Worm (Caenorhabditis elegans) whole organism, L1 larva: ENCODE results near the gene nra-1.

Source experiments
- C04F5.9 ChIP-seq: sonication (generic microtip); optimal IDR thresholded peaks from 2 replicates; lab custom pipeline; 2016; ENCODE audit warnings: missing genetic modification characterization, missing compliant biosample characterization
- C34B4.2 ChIP-seq: sonication (generic microtip); optimal IDR thresholded peaks from 2 replicates; lab custom pipeline; 2017; ENCODE audit warnings: mild to moderate bottlenecking, missing genetic modification characterization, missing compliant biosample characterization
- F16B12.6 ChIP-seq: fragments of 150-350 bp; optimal IDR thresholded peaks from 2 replicates; lab custom pipeline; 2014; ENCODE audit warnings: missing biosample characterization, missing genetic modification characterization
- alr-1 ChIP-seq: fragments of 200-800 bp; sonication (Bioruptor generic); optimal IDR thresholded peaks from 2 replicates; lab custom pipeline; 2018; ENCODE audit warnings: borderline replicate concordance, mild to moderate bottlenecking, missing genetic modification characterization, missing compliant biosample characterization
- aly-2 ChIP-seq: fragments of 150-350 bp; optimal IDR thresholded peaks from 2 replicates; lab custom pipeline; 2014; ENCODE audit warnings: missing biosample characterization, missing genetic modification characterization
- ama-1 ChIP-seq: fragments of 150-350 bp; optimal IDR thresholded peaks from 2 replicates; lab custom pipeline; 2014
- ceh-63 ChIP-seq: fragments of 200-800 bp; sonication (Bioruptor generic); optimal IDR thresholded peaks from 2 replicates; lab custom pipeline; 2018; ENCODE audit warnings: mild to moderate bottlenecking, missing genetic modification characterization, missing compliant biosample characterization
- ceh-8 ChIP-seq: fragments of 200-800 bp; sonication (Bioruptor generic); optimal IDR thresholded peaks from 2 replicates; lab custom pipeline; 2018; ENCODE audit warnings: mild to moderate bottlenecking, missing genetic modification characterization, moderate library complexity, missing compliant biosample characterization
- ceh-82 ChIP-seq, 3 experiments: fragments of 150-350 bp in 1 of 3; sonication (generic microtip) in 2 of 3; optimal IDR thresholded peaks; 2 replicates each; lab custom pipeline; 2014 to 2017; ENCODE audit warnings: missing biosample characterization in 3 of 3, missing genetic modification characterization in 3 of 3
- efl-1 ChIP-seq, 4 experiments: fragments of 150-350 bp; optimal IDR thresholded peaks in 3 of 4; peaks in 1 of 4; 1 replicate in 1 of 4; 2 replicates in 3 of 4; lab custom pipeline; 2014; ENCODE audit warnings: missing biosample characterization in 2 of 4, missing genetic modification characterization in 2 of 4, missing genetic modification reagents in 2 of 4
- efl-3 ChIP-seq: fragments of 200-800 bp; sonication (Bioruptor generic); optimal IDR thresholded peaks from 2 replicates; lab custom pipeline; 2018; ENCODE audit warnings: mild to moderate bottlenecking, missing genetic modification characterization, missing compliant biosample characterization
- elt-2 ChIP-seq: sonication (generic microtip); optimal IDR thresholded peaks from 2 replicates; lab custom pipeline; 2016; ENCODE audit warnings: missing genetic modification characterization, mild to moderate bottlenecking, inconsistent platforms, missing compliant biosample characterization, missing genetic modification reagents
- fkh-10 ChIP-seq: sonication (generic microtip); optimal IDR thresholded peaks from 2 replicates; lab custom pipeline; 2017; ENCODE audit warnings: missing biosample characterization, missing genetic modification reagents, missing genetic modification characterization
- fkh-4 ChIP-seq: sonication (generic microtip); optimal IDR thresholded peaks from 2 replicates; lab custom pipeline; 2016; ENCODE audit warnings: missing compliant biosample characterization, missing genetic modification characterization, borderline replicate concordance
- fkh-8 ChIP-seq: sonication (generic microtip); optimal IDR thresholded peaks from 2 replicates; lab custom pipeline; 2016; ENCODE audit warnings: mild to moderate bottlenecking, missing genetic modification characterization, missing compliant biosample characterization
- fos-1 ChIP-seq: fragments of 150-350 bp; optimal IDR thresholded peaks from 2 replicates; lab custom pipeline; 2014; ENCODE audit warnings: missing biosample characterization, missing genetic modification characterization
- grh-1 ChIP-seq: fragments of 200-800 bp; sonication (Bioruptor generic); IDR thresholded peaks from 2 replicates; pipeline ENCODE4 v1.3.6; 2022; ENCODE audit warnings: missing genetic modification reagents, missing genetic modification characterization, missing compliant biosample characterization
- hpl-2 ChIP-seq: fragments of 150-350 bp; optimal IDR thresholded peaks from 2 replicates; lab custom pipeline; 2014; ENCODE audit warnings: missing biosample characterization, missing genetic modification reagents, missing genetic modification characterization
- irx-1 ChIP-seq: sonication (generic microtip); optimal IDR thresholded peaks from 2 replicates; lab custom pipeline; 2016; ENCODE audit warnings: missing genetic modification characterization, missing compliant biosample characterization
- lin-35 ChIP-seq, 2 experiments: fragments of 150-350 bp; optimal IDR thresholded peaks; 2 replicates each; lab custom pipeline; 2014; ENCODE audit warnings: missing biosample characterization in 2 of 2, missing genetic modification characterization in 2 of 2, missing genetic modification reagents in 2 of 2
- lsy-2 ChIP-seq, 2 experiments: fragments of 150-350 bp; optimal IDR thresholded peaks; 2 replicates each; lab custom pipeline; 2014; ENCODE audit warnings: missing biosample characterization in 2 of 2, missing genetic modification characterization in 2 of 2
- mab-9 ChIP-seq: fragments of 200-800 bp; sonication (Bioruptor generic); IDR thresholded peaks from 2 replicates; pipeline ENCODE4 v1.3.6; 2022; ENCODE audit warnings: missing genetic modification reagents, missing genetic modification characterization, missing compliant biosample characterization
- mef-2 ChIP-seq: fragments of 150-350 bp; optimal IDR thresholded peaks from 2 replicates; lab custom pipeline; 2014; ENCODE audit warnings: missing biosample characterization, missing genetic modification characterization
- mep-1 ChIP-seq: fragments of 150-350 bp; optimal IDR thresholded peaks from 2 replicates; lab custom pipeline; 2014; ENCODE audit warnings: missing biosample characterization, missing genetic modification characterization
- nhr-11 ChIP-seq: fragments of 150-350 bp; optimal IDR thresholded peaks from 2 replicates; lab custom pipeline; 2014; ENCODE audit warnings: missing biosample characterization, missing genetic modification characterization
- nhr-19 ChIP-seq: fragments of 200-800 bp; sonication (Bioruptor generic); conservative IDR thresholded peaks from 2 replicates; pipeline ENCODE4 v1.3.6; 2022; ENCODE audit warnings: missing genetic modification characterization, missing compliant biosample characterization
- nhr-28 ChIP-seq: fragments of 150-350 bp; optimal IDR thresholded peaks from 2 replicates; lab custom pipeline; 2014; ENCODE audit warnings: missing biosample characterization, missing genetic modification characterization
- nhr-47 ChIP-seq: sonication (generic microtip); optimal IDR thresholded peaks from 2 replicates; lab custom pipeline; 2016; ENCODE audit warnings: mild to moderate bottlenecking, missing genetic modification characterization, moderate library complexity, missing compliant biosample characterization
- nhr-71 ChIP-seq: sonication (generic microtip); optimal IDR thresholded peaks from 2 replicates; lab custom pipeline; 2016; ENCODE audit warnings: mild to moderate bottlenecking, missing genetic modification characterization, moderate library complexity, missing compliant biosample characterization
- nhr-76 ChIP-seq: sonication (generic microtip); optimal IDR thresholded peaks from 2 replicates; lab custom pipeline; 2017; ENCODE audit warnings: missing biosample characterization, missing genetic modification characterization
- nhr-85 ChIP-seq: sonication (generic microtip); peaks from one replicate; lab custom pipeline; 2016; ENCODE audit warnings: missing genetic modification characterization, inconsistent platforms, missing compliant biosample characterization
- skn-1 ChIP-seq: fragments of 150-350 bp; optimal IDR thresholded peaks from 2 replicates; lab custom pipeline; 2014; ENCODE audit warnings: missing biosample characterization, missing genetic modification characterization
- snu-23 ChIP-seq: sonication (generic microtip); optimal IDR thresholded peaks from 2 replicates; lab custom pipeline; 2016; ENCODE audit warnings: missing genetic modification characterization, missing compliant biosample characterization
- sox-4 ChIP-seq: sonication (generic microtip); optimal IDR thresholded peaks from 2 replicates; lab custom pipeline; 2016; ENCODE audit warnings: missing genetic modification characterization, missing compliant biosample characterization
- sup-37 ChIP-seq: fragments of 200-800 bp; sonication (Bioruptor generic); optimal IDR thresholded peaks from 2 replicates; lab custom pipeline; 2018; ENCODE audit warnings: mild to moderate bottlenecking, missing genetic modification characterization, missing compliant biosample characterization
- swsn-7 ChIP-seq: sonication (generic microtip); optimal IDR thresholded peaks from 2 replicates; lab custom pipeline; 2016; ENCODE audit warnings: missing genetic modification characterization, missing compliant biosample characterization
- tbx-2 ChIP-seq: sonication (generic microtip); optimal IDR thresholded peaks from 2 replicates; lab custom pipeline; 2016; ENCODE audit warnings: missing genetic modification characterization, missing compliant biosample characterization
- unc-130 ChIP-seq: fragments of 150-350 bp; optimal IDR thresholded peaks from 2 replicates; lab custom pipeline; 2017; ENCODE audit warnings: missing biosample characterization, missing genetic modification characterization, inconsistent platforms
- unc-62 ChIP-seq: fragments of 150-350 bp; optimal IDR thresholded peaks from 2 replicates; lab custom pipeline; 2014; ENCODE audit warnings: missing biosample characterization, missing genetic modification reagents, missing genetic modification characterization
- vab-15 ChIP-seq: sonication (generic microtip); optimal IDR thresholded peaks from 2 replicates; lab custom pipeline; 2017; ENCODE audit warnings: missing genotype, mild to moderate bottlenecking, missing genetic modification characterization, missing compliant biosample characterization
- xbp-1 ChIP-seq: sonication (generic microtip); optimal IDR thresholded peaks from 2 replicates; lab custom pipeline; 2016; ENCODE audit warnings: missing genetic modification characterization, missing compliant biosample characterization
- ztf-4 ChIP-seq: fragments of 150-350 bp; optimal IDR thresholded peaks from 2 replicates; lab custom pipeline; 2014; ENCODE audit warnings: missing biosample characterization, missing genetic modification characterization

Gene nra-1

DNA sequence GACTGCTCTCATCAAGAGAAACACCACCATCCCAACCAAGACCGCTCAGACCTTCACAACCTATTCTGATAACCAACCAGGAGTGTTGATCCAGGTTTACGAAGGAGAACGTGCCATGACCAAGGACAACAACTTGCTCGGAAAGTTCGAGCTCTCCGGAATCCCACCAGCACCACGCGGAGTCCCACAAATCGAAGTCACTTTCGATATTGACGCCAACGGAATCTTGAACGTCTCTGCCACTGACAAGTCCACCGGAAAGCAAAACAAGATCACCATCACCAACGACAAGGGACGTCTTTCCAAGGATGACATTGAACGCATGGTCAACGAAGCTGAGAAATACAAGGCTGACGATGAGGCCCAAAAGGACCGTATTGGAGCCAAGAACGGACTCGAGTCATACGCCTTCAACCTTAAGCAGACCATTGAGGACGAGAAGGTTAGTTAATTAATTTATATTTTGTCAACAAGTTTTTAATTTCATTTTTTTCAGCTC is 3.5 kb downstream of the nra-1 start (continued):
- TF ChIP-seq tbx-2 (tag; lab: Kevin White, UChicago), result no peak
- no peak for TF ChIP-seq fos-1
- no peak for TF ChIP-seq unc-62 (GFP tag; lab: Kevin White, UChicago)
- TF ChIP-seq C04F5.9 (tag; lab: Kevin White, UChicago), result no peak

- TF ChIP-seq elt-2 (tag; lab: Kevin White, UChicago) (no peak), nhr-85 (tag; lab: Kevin White, UChicago) (peak; percentile 38), lin-35 (GFP tag; optimal IDR thresholded peaks at IDR 0.05; lab: Kevin White, UChicago) (no peak), aly-2 (tag; lab: Kevin White, UChicago) (peak; percentile 47), skn-1 (tag; lab: Kevin White, UChicago) (peak; percentile 35), fkh-8 (tag; lab: Kevin White, UChicago) (peak; percentile 1), lsy-2 (tag; optimal IDR thresholded peaks at IDR 0.05; lab: Kevin White, UChicago) (no peak), ama-1 (lab: Kevin White, UChicago) (peak; percentile 68), mef-2 (tag; lab: Kevin White, UChicago) (no peak), nhr-47 (tag; lab: Kevin White, UChicago) (no peak), efl-1 (optimal IDR thresholded peaks at IDR 0.05; lab: Kevin White, UChicago) (no peak), efl-1 (GFP tag; optimal IDR thresholded peaks at IDR 0.05 in 1 of 2; lab: Kevin White, UChicago) (peak in 1 of 2 experiments; percentile 73), ceh-82 (tag; optimal IDR thresholded peaks at IDR 0.05; lab: Kevin White, UChicago) (no peak), snu-23 (no peak), mep-1 (tag; lab: Kevin White, UChicago) (peak; percentile 17)
Observed at ce11 chrIV:17279592-17280440, 4.2 kb downstream of the nra-1 start.

DNA sequence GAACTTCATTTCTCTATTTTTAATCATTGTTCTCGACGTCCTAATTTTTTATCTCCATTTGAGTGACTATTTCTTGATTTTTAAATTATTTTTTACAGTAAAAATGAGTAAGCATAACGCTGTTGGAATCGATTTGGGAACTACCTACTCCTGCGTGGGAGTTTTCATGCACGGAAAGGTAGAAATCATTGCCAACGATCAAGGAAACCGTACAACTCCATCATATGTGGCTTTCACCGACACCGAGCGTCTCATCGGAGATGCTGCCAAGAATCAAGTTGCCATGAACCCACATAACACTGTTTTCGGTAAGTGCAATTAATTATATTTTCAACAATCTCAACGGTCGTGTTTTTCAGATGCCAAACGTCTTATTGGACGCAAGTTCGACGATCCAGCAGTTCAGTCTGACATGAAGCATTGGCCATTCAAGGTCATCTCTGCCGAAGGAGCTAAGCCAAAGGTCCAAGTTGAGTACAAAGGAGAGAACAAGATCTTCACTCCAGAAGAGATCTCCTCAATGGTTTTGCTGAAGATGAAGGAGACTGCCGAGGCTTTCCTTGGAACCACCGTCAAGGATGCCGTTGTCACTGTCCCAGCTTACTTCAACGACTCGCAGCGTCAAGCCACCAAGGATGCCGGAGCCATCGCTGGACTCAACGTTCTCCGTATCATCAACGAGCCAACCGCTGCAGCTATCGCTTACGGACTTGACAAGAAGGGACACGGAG is 5.0 kb downstream of the nra-1 start, which contains the start of gene hsp-1:
Gene hsp-1 (plus strand): TSS at position 99 of the 731 bp plus-strand sequence.
- no peak for TF ChIP-seq ceh-8 (GFP tag; lab: Kevin White, UChicago)
- peak; percentile 17 for TF ChIP-seq skn-1 (tag; lab: Kevin White, UChicago)
- no peak for TF ChIP-seq fkh-4 (tag; lab: Kevin White, UChicago)
- TF ChIP-seq aly-2 (tag; lab: Kevin White, UChicago), result no peak
- peak; percentile 71 for TF ChIP-seq ceh-63 (GFP tag; lab: Kevin White, UChicago)
- TF ChIP-seq ama-1 (lab: Kevin White, UChicago), result peak; percentile 46
- TF ChIP-seq mab-9, result peak; percentile 50; the same call in 1 of the 2 replicates

DNA sequence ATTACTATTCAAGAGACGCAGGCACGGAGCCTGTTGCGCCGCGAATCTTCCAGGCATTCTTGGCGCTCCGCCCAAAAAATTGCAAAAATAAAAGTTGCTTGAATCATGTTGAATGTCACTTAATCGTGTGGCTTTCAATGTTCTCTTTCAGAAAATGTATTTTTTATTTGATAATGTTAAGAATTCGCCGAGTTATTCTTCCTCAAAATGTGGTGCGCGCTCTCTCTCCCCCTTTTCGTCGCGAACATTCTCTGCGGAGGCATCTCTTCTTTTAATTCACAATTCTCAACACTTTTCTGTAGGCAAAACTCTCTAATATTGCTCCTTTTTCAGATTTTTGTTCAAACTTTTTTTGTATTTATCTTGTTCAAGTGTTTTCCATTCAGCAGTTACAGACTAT is 5.6 kb downstream of the nra-1 start:
- TF ChIP-seq unc-130 (tag; lab: Kevin White, UChicago) (peak; percentile 91), nhr-28 (tag; lab: Kevin White, UChicago) (peak; percentile 56), hpl-2 (GFP tag; lab: Kevin White, UChicago) (peak; percentile 94), efl-3 (peak; percentile 69), elt-2 (tag; lab: Kevin White, UChicago) (peak; percentile 76), nhr-11 (tag; lab: Kevin White, UChicago) (peak; percentile 96), xbp-1 (tag; lab: Kevin White, UChicago) (peak; percentile 98), nhr-71 (tag; lab: Kevin White, UChicago) (peak; percentile 100), F16B12.6 (tag; lab: Kevin White, UChicago) (peak; percentile 49), nhr-19 (GFP tag; lab: Robert Waterston, UW) (peak; percentile 96), swsn-7 (tag; lab: Kevin White, UChicago) (peak; percentile 99), mep-1 (tag; lab: Kevin White, UChicago) (peak; percentile 95), sox-4 (tag; lab: Kevin White, UChicago) (peak; percentile 93), unc-62 (GFP tag; lab: Kevin White, UChicago) (peak; percentile 37), lsy-2 (tag; optimal IDR thresholded peaks at IDR 0.05; lab: Kevin White, UChicago) (peak; percentile 90 to 96), tbx-2 (tag; lab: Kevin White, UChicago) (peak; percentile 98), alr-1 (tag; lab: Kevin White, UChicago) (no peak), nhr-76 (tag; lab: Kevin White, UChicago) (peak; percentile 64), grh-1 (GFP tag; lab: Robert Waterston, UW) (peak; percentile 95), fkh-10 (GFP tag; lab: Kevin White, UChicago) (peak; percentile 99), vab-15 (tag; lab: Kevin White, UChicago) (peak; percentile 94), ztf-4 (tag; lab: Kevin White, UChicago) (peak; percentile 95), C04F5.9 (tag; lab: Kevin White, UChicago) (peak; percentile 91), irx-1 (tag; lab: Kevin White, UChicago) (peak; percentile 96), sup-37 (GFP tag; lab: Kevin White, UChicago) (peak; percentile 97), nhr-85 (tag; lab: Kevin White, UChicago) (peak; percentile 99), C34B4.2 (peak; percentile 68)
